Fruit fly (Drosophila melanogaster): ENCODE measurements around the gene Tim9a.

dm6 chrX:13406293-13406692, 21.3 kb downstream of the Tim9a start:
- TF ChIP-seq CG14711 (tag; optimal IDR thresholded peaks at IDR 0.05) (no peak), Mnt (GFP tag; optimal IDR thresholded peaks at IDR 0.05) (no peak), CG7101 (tag; optimal IDR thresholded peaks at IDR 0.05) (no peak), kay (GFP tag; ENCODE audit: borderline replicate concordance) (no peak), ovo (GFP tag; optimal IDR thresholded peaks at IDR 0.05) (no peak), CG7045 (GFP tag; optimal IDR thresholded peaks at IDR 0.05) (no peak), toe (GFP tag; optimal IDR thresholded peaks at IDR 0.05) (no peak), CG1620 (GFP tag; optimal IDR thresholded peaks at IDR 0.05) (no peak), Clk (GFP tag; optimal IDR thresholded peaks at IDR 0.05) (no peak)
